Fruit fly (Drosophila melanogaster): ENCODE results near the gene Spn28Da.

The Spn28Da gene

DNA sequence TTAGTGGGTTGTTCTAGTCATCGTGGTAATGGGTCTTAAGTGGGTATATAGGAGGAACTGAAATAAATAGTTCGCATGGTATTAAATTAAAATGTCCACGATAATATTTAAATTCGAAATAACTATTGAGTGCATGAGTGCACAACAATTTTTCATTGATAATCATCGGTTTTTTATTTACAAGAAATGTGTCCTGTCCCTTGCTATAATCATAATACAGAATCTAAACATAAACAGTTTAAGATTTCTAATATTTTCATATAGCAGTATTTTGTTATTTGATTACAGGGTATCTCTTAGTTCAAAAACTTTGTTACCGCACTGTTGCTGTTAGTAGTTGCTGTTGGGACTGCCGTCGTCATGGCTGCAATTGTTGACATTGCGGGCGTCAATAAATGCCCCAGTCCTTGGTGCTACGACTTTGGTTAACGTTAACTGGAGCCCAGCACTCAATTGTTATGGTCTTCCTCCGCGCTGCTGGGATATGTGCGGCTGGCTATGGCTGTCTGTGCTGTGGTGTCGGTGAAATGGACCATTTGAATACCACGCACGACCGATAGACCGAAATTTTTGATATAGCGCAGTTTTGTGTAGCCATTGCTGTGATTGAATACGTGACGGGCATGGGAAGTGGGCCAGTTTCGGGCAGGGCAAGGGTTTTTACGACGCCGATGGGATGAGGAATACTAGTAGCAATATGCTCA, 17.0 kb downstream of the Spn28Da start (continued):
- TF ChIP-seq CG13624 (GFP tag; optimal IDR thresholded peaks at IDR 0.05), result peak; percentile 34
- TF ChIP-seq CG6813 (GFP tag; optimal IDR thresholded peaks at IDR 0.05), result peak; percentile 28
- TF ChIP-seq Scr (GFP tag; IDR thresholded peaks at IDR 0.05; ENCODE audit: partially characterized antibody), result no peak
- no peak for TF ChIP-seq CG1233 (GFP tag; optimal IDR thresholded peaks at IDR 0.05)
- no peak for TF ChIP-seq maf-S (GFP tag; optimal IDR thresholded peaks at IDR 0.05)
- TF ChIP-seq CG2199 (GFP tag; IDR thresholded peaks at IDR 0.05), result no peak
- no peak for TF ChIP-seq NFAT (GFP tag; IDR thresholded peaks at IDR 0.05)
- no peak for TF ChIP-seq CG10431 (GFP tag; optimal IDR thresholded peaks at IDR 0.05)
- peak; percentile 17 for TF ChIP-seq HmgZ (tag; optimal IDR thresholded peaks at IDR 0.05)
- TF ChIP-seq schlank (tag; optimal IDR thresholded peaks at IDR 0.05), result no peak
- no peak for TF ChIP-seq Sry-β (GFP tag; optimal IDR thresholded peaks at IDR 0.05)
- peak; percentile 16 for TF ChIP-seq Asciz (GFP tag; optimal IDR thresholded peaks at IDR 0.05)
- no peak for TF ChIP-seq slp2 (GFP tag; optimal IDR thresholded peaks at IDR 0.05)
- TF ChIP-seq YL-1 (GFP tag; optimal IDR thresholded peaks at IDR 0.05), result no peak
- no peak for TF ChIP-seq ewg (GFP tag; optimal IDR thresholded peaks at IDR 0.05)
- no peak for TF ChIP-seq Stat92E (GFP tag; optimal IDR thresholded peaks at IDR 0.05)
- no peak for TF ChIP-seq BEAF-32 (GFP tag; optimal IDR thresholded peaks at IDR 0.05)
- no peak for TF ChIP-seq CG11398 (GFP tag; optimal IDR thresholded peaks at IDR 0.05)
- TF ChIP-seq Ptx1 (GFP tag; IDR thresholded peaks at IDR 0.05), result peak; percentile 57
- peak; percentile 78 for TF ChIP-seq CG18599 (GFP tag; optimal IDR thresholded peaks at IDR 0.05)
- peak; percentile 42 for TF ChIP-seq Xbp1 (GFP tag; optimal IDR thresholded peaks at IDR 0.05)
- TF ChIP-seq BtbVII (GFP tag; optimal IDR thresholded peaks at IDR 0.05), result peak; percentile 57
- no peak for TF ChIP-seq CG31388 (GFP tag; optimal IDR thresholded peaks at IDR 0.05)
- no peak for TF ChIP-seq tup (GFP tag; optimal IDR thresholded peaks at IDR 0.05)
- TF ChIP-seq Vsx1 (GFP tag; optimal IDR thresholded peaks at IDR 0.05), result no peak
- no peak for TF ChIP-seq Side (GFP tag; optimal IDR thresholded peaks at IDR 0.05)
- TF ChIP-seq odd (GFP tag; optimal IDR thresholded peaks at IDR 0.05), result no peak
- no peak for TF ChIP-seq sc (optimal IDR thresholded peaks at IDR 0.05)
- TF ChIP-seq sc (GFP tag; optimal IDR thresholded peaks at IDR 0.05), result no peak
- no peak for TF ChIP-seq MBD-R2 (GFP tag; IDR thresholded peaks at IDR 0.05)
- peak; percentile 71 for TF ChIP-seq CG13424 (tag; optimal IDR thresholded peaks at IDR 0.05)
- no peak for TF ChIP-seq CG12219 (GFP tag; optimal IDR thresholded peaks at IDR 0.05)
- TF ChIP-seq MTF-1 (GFP tag; optimal IDR thresholded peaks at IDR 0.05; ENCODE audit: borderline replicate concordance), result no peak
- TF ChIP-seq CG42726 (GFP tag; IDR thresholded peaks at IDR 0.05; ENCODE audit: partially characterized antibody), result no peak
- TF ChIP-seq CG15696 (tag; optimal IDR thresholded peaks at IDR 0.05), result no peak
- TF ChIP-seq repo (GFP tag; optimal IDR thresholded peaks at IDR 0.05), result no peak
- TF ChIP-seq sima (GFP tag; optimal IDR thresholded peaks at IDR 0.05), result no peak
- no peak for TF ChIP-seq pan (optimal IDR thresholded peaks at IDR 0.05)
- TF ChIP-seq pan (GFP tag; optimal IDR thresholded peaks at IDR 0.05 in 1 of 2, IDR thresholded peaks at IDR 0.05 in 1 of 2), result peak in 1 of 2 experiments; percentile 30
- no peak for TF ChIP-seq CG16863 (GFP tag; optimal IDR thresholded peaks at IDR 0.05)
- TF ChIP-seq nom (GFP tag; optimal IDR thresholded peaks at IDR 0.05), result no peak
- no peak for TF ChIP-seq Tbp (GFP tag; optimal IDR thresholded peaks at IDR 0.05)
- no peak; the same call in 2 of the 3 replicates for TF ChIP-seq tgo (GFP tag; IDR thresholded peaks at IDR 0.05)
- peak; percentile 59 for TF ChIP-seq row (GFP tag; IDR thresholded peaks at IDR 0.05)
- TF ChIP-seq cwo (GFP tag; optimal IDR thresholded peaks at IDR 0.05), result peak; percentile 49
- no peak for TF ChIP-seq jumu (GFP tag; optimal IDR thresholded peaks at IDR 0.05)
- no peak for TF ChIP-seq salm (tag; optimal IDR thresholded peaks at IDR 0.05)
- TF ChIP-seq grau (tag; optimal IDR thresholded peaks at IDR 0.05), result peak; percentile 77
- no peak for TF ChIP-seq Atf3 (GFP tag; optimal IDR thresholded peaks at IDR 0.05)

Measured in whole organism, embryonic.